Fruit fly (Drosophila melanogaster) whole organism, embryonic: Measurements from ENCODE around the gene CG3919.

Experiments used
- B-H2 ChIP-seq: fragments of 200-800 bp; sonication (Bioruptor generic); optimal IDR thresholded peaks from 2 replicates; lab custom pipeline; 2018; ENCODE audit warnings: missing biosample characterization, mild to moderate bottlenecking, missing genetic modification characterization
- C15 ChIP-seq: fragments of 200-800 bp; sonication (Bioruptor generic); IDR thresholded peaks from 3 replicates; pipeline ENCODE4 v1.3.6; 2022; ENCODE audit warnings: missing biosample characterization, missing genetic modification characterization
- CG10147 ChIP-seq: fragments of 200-800 bp; sonication (Bioruptor generic); optimal IDR thresholded peaks from 2 replicates; lab custom pipeline; 2019; ENCODE audit warnings: missing biosample characterization, mild to moderate bottlenecking, missing genetic modification characterization, moderate library complexity
- CG1024 ChIP-seq: fragments of 200-800 bp; sonication (Bioruptor generic); IDR thresholded peaks from 2 replicates; pipeline ENCODE4 v1.3.6; 2022; ENCODE audit warnings: missing biosample characterization, missing genetic modification characterization
- CG10366 ChIP-seq: fragments of 200-800 bp; sonication (Bioruptor generic); IDR thresholded peaks from 2 replicates; pipeline ENCODE4 v1.3.6; 2022; ENCODE audit warnings: missing biosample characterization, missing genetic modification characterization
- CG10543 ChIP-seq: fragments of 200-800 bp; sonication (Bioruptor generic); optimal IDR thresholded peaks from 3 replicates; lab custom pipeline; 2017; ENCODE audit warnings: missing biosample characterization, mild to moderate bottlenecking, missing genetic modification characterization, moderate library complexity
- CG12155 ChIP-seq: fragments of 200-800 bp; sonication (Bioruptor generic); optimal IDR thresholded peaks from 3 replicates; lab custom pipeline; 2016; ENCODE audit warnings: missing biosample characterization, missing genetic modification characterization
- CG13296 ChIP-seq: fragments of 200-800 bp; sonication (Bioruptor generic); optimal IDR thresholded peaks from 3 replicates; lab custom pipeline; 2018; ENCODE audit warnings: missing biosample characterization, mild to moderate bottlenecking, missing genetic modification characterization
- CG1529 ChIP-seq: fragments of 200-800 bp; sonication (Bioruptor generic); optimal IDR thresholded peaks from 3 replicates; lab custom pipeline; 2018; ENCODE audit warnings: missing biosample characterization, missing genetic modification characterization
- CG15696 ChIP-seq: fragments of 200-800 bp; sonication (Bioruptor generic); optimal IDR thresholded peaks from 2 replicates; lab custom pipeline; 2019; ENCODE audit warnings: missing biosample characterization, mild to moderate bottlenecking, missing genetic modification characterization, moderate library complexity
- CG2202 ChIP-seq: fragments of 200-800 bp; sonication (Bioruptor generic); optimal IDR thresholded peaks from 2 replicates; lab custom pipeline; 2018; ENCODE audit warnings: missing biosample characterization, mild to moderate bottlenecking, missing genetic modification characterization
- CG32532 ChIP-seq: fragments of 200-800 bp; sonication (Bioruptor generic); IDR thresholded peaks from 2 replicates; pipeline ENCODE4 v1.3.6; 2022; ENCODE audit warnings: missing biosample characterization, missing genetic modification characterization
- CG3407 ChIP-seq: fragments of 200-800 bp; sonication (Bioruptor generic); optimal IDR thresholded peaks from 2 replicates; lab custom pipeline; 2018; ENCODE audit warnings: missing biosample characterization, mild to moderate bottlenecking, missing genetic modification characterization
- CG42726 ChIP-seq: fragments of 200-800 bp; sonication (Bioruptor generic); IDR thresholded peaks from 2 replicates; pipeline ENCODE4 v1.3.6; 2022; ENCODE audit warnings: missing biosample characterization, missing genetic modification characterization; ENCODE audit not compliant: partially characterized antibody
- CG7963 ChIP-seq: fragments of 200-800 bp; sonication (Bioruptor generic); IDR thresholded peaks from 3 replicates; pipeline ENCODE4 v1.3.6; 2022; ENCODE audit warnings: missing biosample characterization, missing genetic modification characterization; ENCODE audit not compliant: partially characterized antibody
- CG8290 ChIP-seq, 3 experiments: fragments of 200-800 bp; sonication (Bioruptor generic); optimal IDR thresholded peaks; 2 replicates each; lab custom pipeline; 2016 to 2019; ENCODE audit warnings: missing biosample characterization in 3 of 3, missing genetic modification characterization in 3 of 3, mild to moderate bottlenecking in 2 of 3, moderate library complexity in 1 of 3
- CTCF ChIP-seq: fragments of 200-800 bp; sonication (Bioruptor generic); optimal IDR thresholded peaks from 2 replicates; lab custom pipeline; 2017; ENCODE audit warnings: missing biosample characterization, mild to moderate bottlenecking, missing genetic modification characterization, moderate library complexity
- Deaf1 ChIP-seq: fragments of 200-800 bp; optimal IDR thresholded peaks from 3 replicates; lab custom pipeline; 2019; ENCODE audit warnings: missing biosample characterization, mild to moderate bottlenecking, missing genetic modification characterization, moderate library complexity
- Dfd ChIP-seq, 2 experiments: fragments of >200 bp; optimal IDR thresholded peaks; 2 replicates each; lab custom pipeline; 2017; ENCODE audit warnings: missing biosample characterization in 2 of 2, missing genetic modification characterization in 2 of 2
- Dll ChIP-seq: fragments of 200-800 bp; sonication (Bioruptor generic); IDR thresholded peaks from 4 replicates; pipeline ENCODE4 v1.3.6; 2022; ENCODE audit warnings: missing biosample characterization, missing genetic modification characterization; ENCODE audit not compliant: partially characterized antibody
- Fer1 ChIP-seq: fragments of 200-800 bp; sonication (Bioruptor generic); optimal IDR thresholded peaks from 2 replicates; lab custom pipeline; 2017; ENCODE audit warnings: missing biosample characterization, mild to moderate bottlenecking, missing genetic modification characterization
- Hr3 ChIP-seq: fragments of 200-800 bp; sonication (Bioruptor generic); optimal IDR thresholded peaks from 3 replicates; lab custom pipeline; 2016; ENCODE audit warnings: missing biosample characterization, missing genetic modification characterization
- Lim3 ChIP-seq: fragments of 200-800 bp; sonication (Bioruptor generic); IDR thresholded peaks from 2 replicates; pipeline ENCODE4 v1.3.6; 2022; ENCODE audit warnings: missing biosample characterization, missing genetic modification characterization
- Oli ChIP-seq: fragments of 200-800 bp; sonication (Bioruptor generic); optimal IDR thresholded peaks from 2 replicates; lab custom pipeline; 2018; ENCODE audit warnings: missing biosample characterization, mild to moderate bottlenecking, missing genetic modification characterization, moderate library complexity
- Ravus ChIP-seq: fragments of 200-800 bp; sonication (Bioruptor generic); IDR thresholded peaks from 2 replicates; pipeline ENCODE4 v1.3.6; 2022; ENCODE audit warnings: missing biosample characterization, missing genetic modification characterization
- Sry-β ChIP-seq: fragments of 200-800 bp; sonication (Bioruptor generic); optimal IDR thresholded peaks from 2 replicates; lab custom pipeline; 2018; ENCODE audit warnings: missing biosample characterization, mild to moderate bottlenecking, missing genetic modification characterization, moderate library complexity
- Vsx1 ChIP-seq: fragments of 200-800 bp; sonication (Bioruptor generic); optimal IDR thresholded peaks from 2 replicates; lab custom pipeline; 2017; ENCODE audit warnings: missing biosample characterization, mild to moderate bottlenecking, missing genetic modification characterization, missing genetic modification reagents
- ap ChIP-seq: fragments of 200-800 bp; sonication (Bioruptor generic); IDR thresholded peaks from 2 replicates; pipeline ENCODE4 v1.3.6; 2022; ENCODE audit warnings: missing biosample characterization, missing genetic modification characterization
- cad ChIP-seq: fragments of >200 bp; optimal IDR thresholded peaks from 2 replicates; lab custom pipeline; 2017; ENCODE audit warnings: missing biosample characterization, missing genetic modification characterization
- ci ChIP-seq: fragments of 200-800 bp; sonication (Bioruptor generic); IDR thresholded peaks from 3 replicates; pipeline ENCODE4 v1.3.6; 2022; ENCODE audit warnings: missing biosample characterization, missing genetic modification characterization
- disco-r ChIP-seq: fragments of 200-800 bp; sonication (Bioruptor generic); optimal IDR thresholded peaks from 2 replicates; lab custom pipeline; 2016; ENCODE audit warnings: missing biosample characterization, missing genetic modification characterization
- eyg ChIP-seq: fragments of 200-800 bp; sonication (Bioruptor generic); optimal IDR thresholded peaks from 3 replicates; lab custom pipeline; 2016; ENCODE audit warnings: missing biosample characterization, missing genetic modification characterization
- gce ChIP-seq: fragments of 200-800 bp; sonication (Bioruptor generic); IDR thresholded peaks from 3 replicates; pipeline ENCODE4 v1.3.6; 2022; ENCODE audit warnings: missing biosample characterization, missing genetic modification characterization
- ind ChIP-seq: fragments of 200-800 bp; sonication (Bioruptor generic); optimal IDR thresholded peaks from 3 replicates; lab custom pipeline; 2016; ENCODE audit warnings: missing biosample characterization, missing genetic modification characterization
- ken ChIP-seq: fragments of 200-800 bp; sonication (Bioruptor generic); IDR thresholded peaks from 3 replicates; pipeline ENCODE4 v1.3.6; 2022; ENCODE audit warnings: missing biosample characterization, missing genetic modification characterization
- knrl ChIP-seq: fragments of 200-800 bp; sonication (Bioruptor generic); IDR thresholded peaks from 3 replicates; pipeline ENCODE4 v1.3.6; 2022; ENCODE audit warnings: missing biosample characterization, missing genetic modification characterization; ENCODE audit not compliant: partially characterized antibody
- nerfin-2 ChIP-seq: fragments of 200-800 bp; sonication (Bioruptor generic); IDR thresholded peaks from 2 replicates; pipeline ENCODE4 v1.3.6; 2022; ENCODE audit warnings: missing biosample characterization, missing genetic modification characterization; ENCODE audit not compliant: partially characterized antibody
- phol ChIP-seq: fragments of 200-800 bp; sonication (Bioruptor generic); optimal IDR thresholded peaks from 3 replicates; lab custom pipeline; 2018; ENCODE audit warnings: missing biosample characterization, mild to moderate bottlenecking, missing genetic modification characterization, moderate library complexity
- sens-2 ChIP-seq: fragments of 200-800 bp; sonication (Bioruptor generic); IDR thresholded peaks from 2 replicates; pipeline ENCODE4 v1.3.6; 2022; ENCODE audit warnings: missing biosample characterization, missing genetic modification characterization
- sima ChIP-seq: fragments of 200-800 bp; sonication (Bioruptor generic); optimal IDR thresholded peaks from 2 replicates; lab custom pipeline; 2016; ENCODE audit warnings: missing biosample characterization, missing genetic modification characterization
- slbo ChIP-seq: fragments of 200-800 bp; sonication (Bioruptor generic); IDR thresholded peaks from 2 replicates; pipeline ENCODE4 v1.3.6; 2022; ENCODE audit warnings: missing biosample characterization, missing genetic modification characterization
- slp2 ChIP-seq: fragments of 200-800 bp; sonication (Bioruptor generic); optimal IDR thresholded peaks from 2 replicates; lab custom pipeline; 2016; ENCODE audit warnings: missing biosample characterization, missing genetic modification characterization
- sna ChIP-seq: fragments of 200-800 bp; sonication (Bioruptor generic); IDR thresholded peaks from 2 replicates; pipeline ENCODE4 v1.3.6; 2022; ENCODE audit warnings: missing biosample characterization, missing genetic modification characterization; ENCODE audit not compliant: partially characterized antibody
- sqz ChIP-seq: fragments of 200-800 bp; sonication (Bioruptor generic); optimal IDR thresholded peaks from 3 replicates; lab custom pipeline; 2018; ENCODE audit warnings: missing biosample characterization, mild to moderate bottlenecking, missing genetic modification characterization
- tgo ChIP-seq: fragments of 200-800 bp; sonication (Bioruptor generic); IDR thresholded peaks from 3 replicates; pipeline ENCODE4 v1.3.6; 2022; ENCODE audit warnings: missing biosample characterization, missing genetic modification characterization
- tin ChIP-seq: fragments of 200-800 bp; sonication (Bioruptor generic); optimal IDR thresholded peaks from 3 replicates; lab custom pipeline; 2016; ENCODE audit warnings: missing biosample characterization, missing genetic modification characterization
- tll ChIP-seq, 2 experiments: fragments of 200-800 bp in 1 of 2; fragments of >200 bp in 1 of 2; sonication (Bioruptor generic) in 1 of 2; optimal IDR thresholded peaks; 2 replicates each; lab custom pipeline; 2017 to 2019; ENCODE audit warnings: missing biosample characterization in 2 of 2, missing genetic modification characterization in 2 of 2, mild to moderate bottlenecking in 1 of 2, moderate library complexity in 1 of 2
- unc-4 ChIP-seq: fragments of 200-800 bp; sonication (Bioruptor generic); IDR thresholded peaks from 2 replicates; pipeline ENCODE4 v1.3.6; 2022; ENCODE audit warnings: missing biosample characterization, missing genetic modification characterization; ENCODE audit not compliant: partially characterized antibody
- yki ChIP-seq: fragments of >200 bp; optimal IDR thresholded peaks from 3 replicates; lab custom pipeline; 2018
- zfh1 ChIP-seq: fragments of 200-800 bp; sonication (Bioruptor generic); IDR thresholded peaks from 3 replicates; pipeline ENCODE4 v1.3.6; 2022; ENCODE audit warnings: missing biosample characterization, missing genetic modification characterization

The CG3919 gene

DNA sequence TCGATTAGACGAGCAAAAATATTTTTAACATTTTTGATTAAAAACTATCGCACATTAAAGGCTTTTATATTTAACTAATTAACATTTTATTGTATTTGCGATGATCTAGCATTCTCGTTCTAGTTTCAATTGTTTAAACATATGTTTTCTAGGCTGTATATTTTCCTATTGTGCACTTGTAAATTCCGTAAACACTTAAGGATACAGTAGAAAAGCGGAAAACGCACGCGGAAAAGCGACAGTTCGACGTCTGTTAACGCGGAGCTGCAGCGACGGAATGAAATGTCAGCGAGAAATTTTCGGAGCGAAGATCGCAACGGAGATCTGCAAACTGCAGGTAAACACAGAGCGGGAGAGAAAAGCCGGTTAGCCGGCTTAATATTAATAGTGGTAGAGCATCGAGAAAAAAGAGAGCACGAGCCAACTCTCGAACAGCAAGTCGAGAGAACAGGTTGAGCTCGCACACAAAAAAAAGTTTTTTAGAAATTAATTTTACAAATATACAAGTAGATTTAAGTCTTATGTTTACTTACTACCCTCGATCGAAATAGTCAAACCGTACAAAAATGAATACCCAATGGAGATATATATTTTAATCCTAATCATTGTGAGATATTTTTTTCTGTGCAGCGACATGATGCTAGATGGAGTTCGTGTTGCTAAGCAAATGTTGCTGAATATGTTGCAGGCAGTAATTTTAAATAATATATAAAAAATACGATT, 38.1 kb downstream of the CG3919 start (continued):
- peak; percentile 77 for TF ChIP-seq CG10147
- TF ChIP-seq CG10543 (GFP tag; lab: Kevin White, UChicago) = no peak
- peak; percentile 85 for TF ChIP-seq CG1024 (GFP tag; lab: Robert Waterston, UW)
- TF ChIP-seq CG10366 (GFP tag; lab: Robert Waterston, UW) = peak; percentile 92
- no peak for TF ChIP-seq sna
- TF ChIP-seq Dll (GFP tag; lab: Robert Waterston, UW) = no peak
- peak; percentile 77 for TF ChIP-seq CG32532 (GFP tag; lab: Robert Waterston, UW)
- peak in 1 of 2 experiments; percentile 70 for TF ChIP-seq tll (GFP tag; optimal IDR thresholded peaks at IDR 0.05; lab: Kevin White, UChicago)
- TF ChIP-seq disco-r = peak; percentile 68
- TF ChIP-seq CG2202 (tag; lab: Kevin White, UChicago) = peak; percentile 95
- TF ChIP-seq gce (GFP tag; lab: Robert Waterston, UW) = peak; percentile 87; the same call in 2 of the 3 replicates
- TF ChIP-seq CG8290 (GFP tag; optimal IDR thresholded peaks at IDR 0.05; lab: Kevin White, UChicago) = peak; percentile 89
- TF ChIP-seq CG8290 (tag; optimal IDR thresholded peaks at IDR 0.05; lab: Kevin White, UChicago) = peak; percentile 43 to 75
- peak; percentile 88 for TF ChIP-seq CG1529 (GFP tag; lab: Kevin White, UChicago)
- peak; percentile 94 for TF ChIP-seq tin (GFP tag; lab: Kevin White, UChicago)
- TF ChIP-seq unc-4 = no peak
- TF ChIP-seq sqz (GFP tag; lab: Kevin White, UChicago) = peak; percentile 83
- TF ChIP-seq B-H2 = no peak
- peak; percentile 88 for TF ChIP-seq CG3407 (GFP tag; lab: Kevin White, UChicago)
- TF ChIP-seq C15 (GFP tag; lab: Robert Waterston, UW) = peak; percentile 69; the same call in 1 of the 3 replicates
- TF ChIP-seq Vsx1 (GFP tag; lab: Kevin White, UChicago) = peak; percentile 83
- TF ChIP-seq nerfin-2 (GFP tag; lab: Robert Waterston, UW) = no peak
- TF ChIP-seq Lim3 = no peak
- peak; percentile 89 for TF ChIP-seq sens-2
- TF ChIP-seq CG7963 = no peak
- peak; percentile 89 for TF ChIP-seq ken
- peak; percentile 90 for TF ChIP-seq Hr3 (GFP tag; lab: Kevin White, UChicago)
- TF ChIP-seq ci (GFP tag; lab: Robert Waterston, UW) = peak; percentile 98
- TF ChIP-seq sima (GFP tag; lab: Kevin White, UChicago) = peak; percentile 52
- no peak; the same call in 1 of the 2 replicates for TF ChIP-seq slbo (GFP tag; lab: Robert Waterston, UW)
- peak; percentile 45 for TF ChIP-seq CTCF (GFP tag; lab: Kevin White, UChicago)
- TF ChIP-seq tgo (GFP tag; lab: Robert Waterston, UW) = peak; percentile 88
- TF ChIP-seq cad = peak; percentile 34
- peak; percentile 56 for TF ChIP-seq Ravus (GFP tag; lab: Robert Waterston, UW)
- TF ChIP-seq ind (GFP tag; lab: Kevin White, UChicago) = peak; percentile 83
- TF ChIP-seq zfh1 = peak; percentile 95
- peak; percentile 49 for TF ChIP-seq eyg
- no peak for TF ChIP-seq Fer1 (GFP tag; lab: Kevin White, UChicago)
- TF ChIP-seq phol = peak; percentile 94
- peak; percentile 44 for TF ChIP-seq Sry-β (GFP tag; lab: Kevin White, UChicago)
- TF ChIP-seq Deaf1 (tag; lab: Kevin White, UChicago) = peak; percentile 71
- no peak for TF ChIP-seq CG42726 (GFP tag; lab: Robert Waterston, UW)
- no peak for TF ChIP-seq yki
- peak; percentile 78 for TF ChIP-seq CG12155 (GFP tag; lab: Kevin White, UChicago)
- TF ChIP-seq slp2 = peak; percentile 77
- peak; percentile 81 for TF ChIP-seq ap (GFP tag; lab: Robert Waterston, UW)
- peak; percentile 77 for TF ChIP-seq CG13296
- no peak for TF ChIP-seq Dfd (GFP tag; optimal IDR thresholded peaks at IDR 0.05; lab: Kevin White, UChicago)
- peak; percentile 92 for TF ChIP-seq CG15696
- no peak for TF ChIP-seq knrl
- TF ChIP-seq Oli (tag; lab: Kevin White, UChicago) = peak; percentile 94
